Fruit fly (Drosophila melanogaster) whole organism, prepupa: ENCODE measurements around the gene CG15418.

ENCODE experiments used
- CG11294 ChIP-seq: fragments of 200-800 bp; sonication (Bioruptor generic); IDR thresholded peaks from 2 replicates; pipeline ENCODE4 v1.3.6; 2022; ENCODE audit warnings: missing biosample characterization, missing genetic modification characterization
- CG1621 ChIP-seq: fragments of 200-800 bp; sonication (Bioruptor generic); optimal IDR thresholded peaks from 3 replicates; lab custom pipeline; 2018; ENCODE audit warnings: missing biosample characterization, mild to moderate bottlenecking, missing genetic modification characterization
- CG4318 ChIP-seq: fragments of 200-800 bp; sonication (Bioruptor generic); optimal IDR thresholded peaks from 3 replicates; lab custom pipeline; 2017; ENCODE audit warnings: missing biosample characterization, mild to moderate bottlenecking, missing genetic modification characterization
- CG6163 ChIP-seq: fragments of 200-800 bp; sonication (Bioruptor generic); IDR thresholded peaks from 3 replicates; pipeline ENCODE4 v1.3.6; 2022; ENCODE audit warnings: missing biosample characterization, missing genetic modification characterization
- CG7368 ChIP-seq: fragments of 200-800 bp; sonication (Bioruptor generic); optimal IDR thresholded peaks from 3 replicates; lab custom pipeline; 2016; ENCODE audit warnings: missing biosample characterization, missing genetic modification characterization
- Gug ChIP-seq: fragments of 200-800 bp; sonication (Bioruptor generic); IDR thresholded peaks from 2 replicates; pipeline ENCODE4 v1.3.6; 2022; ENCODE audit warnings: missing biosample characterization, missing genetic modification characterization
- Met ChIP-seq: fragments of 200-800 bp; sonication (Bioruptor generic); optimal IDR thresholded peaks from 3 replicates; lab custom pipeline; 2016; ENCODE audit warnings: missing biosample characterization, missing genetic modification characterization
- Sox14 ChIP-seq: fragments of 200-800 bp; sonication (Bioruptor generic); optimal IDR thresholded peaks from 3 replicates; lab custom pipeline; 2016; ENCODE audit warnings: missing biosample characterization, missing genetic modification characterization
- Sox15 ChIP-seq: fragments of 200-800 bp; sonication (Bioruptor generic); optimal IDR thresholded peaks from 3 replicates; lab custom pipeline; 2016; ENCODE audit warnings: missing biosample characterization, missing genetic modification characterization
- eg ChIP-seq: fragments of 200-800 bp; sonication (Bioruptor generic); IDR thresholded peaks from 3 replicates; pipeline ENCODE4 v1.3.6; 2022; ENCODE audit warnings: missing biosample characterization, missing genetic modification characterization
- fkh ChIP-seq: fragments of 200-800 bp; sonication (Bioruptor generic); optimal IDR thresholded peaks from 3 replicates; lab custom pipeline; 2017; ENCODE audit warnings: missing biosample characterization, mild to moderate bottlenecking, missing genetic modification characterization, moderate library complexity

- TF ChIP-seq Sox15 (GFP tag; lab: Kevin White, UChicago) (no peak), Sox14 (GFP tag; lab: Kevin White, UChicago) (no peak), CG1621 (no peak), CG11294 (GFP tag; lab: Robert Waterston, UW) (0 out of 2 replicates have a peak, but pooled peaks have one; percentile 19), eg (GFP tag; lab: Robert Waterston, UW) (peak; percentile 47; the same call in 1 of the 3 replicates), CG7368 (no peak), Met (no peak), fkh (GFP tag; lab: Kevin White, UChicago) (no peak), CG6163 (GFP tag; lab: Robert Waterston, UW) (peak; percentile 71), CG4318 (GFP tag; lab: Kevin White, UChicago) (no peak), Gug (GFP tag; lab: Robert Waterston, UW) (0 out of 2 replicates have a peak, but pooled peaks have one; percentile 18)
Measured at dm6 chr2L:3597126-3597525, 24.4 kb downstream of the CG15418 start.
